Fruit fly (Drosophila melanogaster) whole organism, embryonic: Measurements from ENCODE around the gene Bem46.

Experiments
- Atf3 ChIP-seq: fragments of 200-800 bp; sonication (Bioruptor generic); optimal IDR thresholded peaks from 3 replicates; lab custom pipeline; 2016; ENCODE audit warnings: missing biosample characterization, missing genetic modification characterization
- Blimp-1 ChIP-seq: fragments of 200-800 bp; sonication (Bioruptor generic); optimal IDR thresholded peaks from 3 replicates; lab custom pipeline; 2018; ENCODE audit warnings: missing biosample characterization, missing genetic modification characterization, mild to moderate bottlenecking, moderate library complexity, missing genetic modification reagents
- CG10274 ChIP-seq: fragments of 200-800 bp; sonication (Bioruptor generic); optimal IDR thresholded peaks from 3 replicates; lab custom pipeline; 2017; ENCODE audit warnings: missing biosample characterization, mild to moderate bottlenecking, missing genetic modification characterization
- CG10462 ChIP-seq: fragments of 200-800 bp; sonication (Bioruptor generic); optimal IDR thresholded peaks from 2 replicates; lab custom pipeline; 2016; ENCODE audit warnings: missing biosample characterization, missing genetic modification characterization
- CG11085 ChIP-seq: fragments of 200-800 bp; sonication (Bioruptor generic); IDR thresholded peaks from 2 replicates; pipeline ENCODE4 v1.3.6; 2022; ENCODE audit warnings: missing biosample characterization, missing genetic modification characterization
- CG12236 ChIP-seq: fragments of 200-800 bp; sonication (Bioruptor generic); optimal IDR thresholded peaks from 2 replicates; lab custom pipeline; 2016; ENCODE audit warnings: missing biosample characterization, missing genetic modification characterization
- CG13424 ChIP-seq: fragments of 200-800 bp; sonication (Bioruptor generic); optimal IDR thresholded peaks from 2 replicates; lab custom pipeline; 2019; ENCODE audit warnings: missing biosample characterization, mild to moderate bottlenecking, missing genetic modification characterization, moderate library complexity
- CG15073 ChIP-seq: fragments of 200-800 bp; sonication (Bioruptor generic); optimal IDR thresholded peaks from 2 replicates; lab custom pipeline; 2016; ENCODE audit warnings: missing biosample characterization, missing genetic modification characterization
- CG17612 ChIP-seq: fragments of 200-800 bp; sonication (Bioruptor generic); IDR thresholded peaks from 2 replicates; pipeline ENCODE4 v1.3.6; 2022; ENCODE audit warnings: missing biosample characterization, missing genetic modification characterization
- CG18262 ChIP-seq: fragments of 200-800 bp; optimal IDR thresholded peaks from 3 replicates; lab custom pipeline; 2019; ENCODE audit warnings: missing biosample characterization, mild to moderate bottlenecking, missing genetic modification characterization, moderate library complexity
- CG2129 ChIP-seq: fragments of 200-800 bp; sonication (Bioruptor generic); IDR thresholded peaks from 2 replicates; pipeline ENCODE4 v1.3.6; 2022; ENCODE audit warnings: missing biosample characterization, missing genetic modification characterization; ENCODE audit not compliant: partially characterized antibody
- CG3163 ChIP-seq: fragments of 200-800 bp; sonication (Bioruptor generic); optimal IDR thresholded peaks from 3 replicates; lab custom pipeline; 2016; ENCODE audit warnings: missing biosample characterization, missing genetic modification characterization
- CG4854 ChIP-seq: fragments of 200-800 bp; sonication (Bioruptor generic); optimal IDR thresholded peaks from 2 replicates; lab custom pipeline; 2016; ENCODE audit warnings: missing biosample characterization, missing genetic modification characterization, inconsistent platforms
- CG5180 ChIP-seq: fragments of 200-800 bp; sonication (Bioruptor generic); optimal IDR thresholded peaks from 3 replicates; lab custom pipeline; 2017; ENCODE audit warnings: missing biosample characterization, missing genetic modification characterization, mild to moderate bottlenecking, moderate library complexity, missing genetic modification reagents
- CG6791 ChIP-seq: fragments of 200-800 bp; sonication (Bioruptor generic); IDR thresholded peaks from 3 replicates; pipeline ENCODE4 v1.3.6; 2022; ENCODE audit warnings: missing biosample characterization, missing genetic modification characterization; ENCODE audit not compliant: partially characterized antibody
- CG7963 ChIP-seq: fragments of 200-800 bp; sonication (Bioruptor generic); IDR thresholded peaks from 3 replicates; pipeline ENCODE4 v1.3.6; 2022; ENCODE audit warnings: missing biosample characterization, missing genetic modification characterization; ENCODE audit not compliant: partially characterized antibody
- CG8281 ChIP-seq: fragments of 200-800 bp; sonication (Bioruptor generic); optimal IDR thresholded peaks from 2 replicates; lab custom pipeline; 2018; ENCODE audit warnings: missing biosample characterization, mild to moderate bottlenecking, missing genetic modification characterization, moderate library complexity
- CG9609 ChIP-seq: fragments of 200-800 bp; sonication (Bioruptor generic); optimal IDR thresholded peaks from 3 replicates; lab custom pipeline; 2016; ENCODE audit warnings: missing biosample characterization, missing genetic modification characterization
- CG9727 ChIP-seq: fragments of 200-800 bp; sonication (Bioruptor generic); optimal IDR thresholded peaks from 3 replicates; lab custom pipeline; 2017; ENCODE audit warnings: missing biosample characterization, mild to moderate bottlenecking, missing genetic modification characterization
- D ChIP-seq, 2 experiments: fragments of 200-800 bp in 1 of 2; fragments of >200 bp in 1 of 2; sonication (Bioruptor generic) in 1 of 2; optimal IDR thresholded peaks; 2 replicates in 1 of 2; 3 replicates in 1 of 2; lab custom pipeline; 2017; ENCODE audit warnings: mild to moderate bottlenecking in 1 of 2, missing biosample characterization in 1 of 2, missing genetic modification characterization in 1 of 2, missing genetic modification reagents in 1 of 2
- Dfd ChIP-seq, 2 experiments: fragments of >200 bp; optimal IDR thresholded peaks; 2 replicates each; lab custom pipeline; 2017; ENCODE audit warnings: missing biosample characterization in 2 of 2, missing genetic modification characterization in 2 of 2
- Doc3 ChIP-seq: fragments of 200-800 bp; sonication (Bioruptor generic); IDR thresholded peaks from 3 replicates; pipeline ENCODE4 v1.3.6; 2022; ENCODE audit warnings: missing biosample characterization, missing genetic modification characterization; ENCODE audit not compliant: partially characterized antibody
- Dp ChIP-seq: fragments of 200-800 bp; sonication (Bioruptor generic); optimal IDR thresholded peaks from 2 replicates; lab custom pipeline; 2018; ENCODE audit warnings: missing biosample characterization, mild to moderate bottlenecking, missing genetic modification characterization, moderate library complexity
- H2.0 ChIP-seq: fragments of 200-800 bp; sonication (Bioruptor generic); IDR thresholded peaks from 2 replicates; pipeline ENCODE4 v1.3.6; 2022; ENCODE audit warnings: missing biosample characterization, missing genetic modification characterization
- HLHmδ ChIP-seq: fragments of 200-800 bp; sonication (Bioruptor generic); optimal IDR thresholded peaks from 2 replicates; lab custom pipeline; 2018; ENCODE audit warnings: missing biosample characterization, mild to moderate bottlenecking, missing genetic modification characterization, moderate library complexity
- HmgD ChIP-seq: fragments of 200-800 bp; sonication (Bioruptor generic); optimal IDR thresholded peaks from 3 replicates; lab custom pipeline; 2016; ENCODE audit warnings: missing biosample characterization, missing genetic modification characterization
- HmgZ ChIP-seq: fragments of 200-800 bp; sonication (Bioruptor generic); optimal IDR thresholded peaks from 2 replicates; lab custom pipeline; 2018; ENCODE audit warnings: missing biosample characterization, mild to moderate bottlenecking, missing genetic modification characterization
- Hsf ChIP-seq: fragments of 200-800 bp; sonication (Bioruptor generic); optimal IDR thresholded peaks from 3 replicates; lab custom pipeline; 2016; ENCODE audit warnings: missing biosample characterization, missing genetic modification characterization
- Lim3 ChIP-seq: fragments of 200-800 bp; sonication (Bioruptor generic); IDR thresholded peaks from 2 replicates; pipeline ENCODE4 v1.3.6; 2022; ENCODE audit warnings: missing biosample characterization, missing genetic modification characterization
- Lpt ChIP-seq: fragments of >200 bp; optimal IDR thresholded peaks from 2 replicates; lab custom pipeline; 2018; ENCODE audit warnings: missing biosample characterization, missing genetic modification characterization
- MTF-1 ChIP-seq: fragments of 200-800 bp; sonication (Bioruptor generic); optimal IDR thresholded peaks from 2 replicates; lab custom pipeline; 2018; ENCODE audit warnings: missing biosample characterization, mild to moderate bottlenecking, missing genetic modification characterization, borderline replicate concordance
- Six4 ChIP-seq: fragments of 200-800 bp; sonication (Bioruptor generic); optimal IDR thresholded peaks from 2 replicates; lab custom pipeline; 2016; ENCODE audit warnings: missing biosample characterization, missing genetic modification characterization
- Sox100B ChIP-seq: fragments of 200-800 bp; sonication (Bioruptor generic); optimal IDR thresholded peaks from 3 replicates; lab custom pipeline; 2018; ENCODE audit warnings: missing biosample characterization, mild to moderate bottlenecking, missing genetic modification characterization
- ac ChIP-seq: fragments of 200-800 bp; sonication (Bioruptor generic); optimal IDR thresholded peaks from 3 replicates; lab custom pipeline; 2017; ENCODE audit warnings: missing biosample characterization, mild to moderate bottlenecking, missing genetic modification characterization
- ara ChIP-seq: fragments of 200-800 bp; sonication (Bioruptor generic); IDR thresholded peaks from 2 replicates; pipeline ENCODE4 v1.3.6; 2022; ENCODE audit warnings: missing biosample characterization, missing genetic modification characterization
- crol ChIP-seq: fragments of 200-800 bp; sonication (Bioruptor generic); IDR thresholded peaks from 2 replicates; pipeline ENCODE4 v1.3.6; 2022; ENCODE audit warnings: missing biosample characterization, missing genetic modification characterization
- dati ChIP-seq: fragments of 200-800 bp; sonication (Bioruptor generic); IDR thresholded peaks from 2 replicates; pipeline ENCODE4 v1.3.6; 2022; ENCODE audit warnings: missing biosample characterization, missing genetic modification characterization
- ewg ChIP-seq: fragments of 200-800 bp; sonication (Bioruptor generic); optimal IDR thresholded peaks from 3 replicates; lab custom pipeline; 2017; ENCODE audit warnings: mild to moderate bottlenecking, missing biosample characterization, missing genetic modification reagents, missing genetic modification characterization
- fd102C ChIP-seq: fragments of 200-800 bp; sonication (Bioruptor generic); optimal IDR thresholded peaks from 2 replicates; lab custom pipeline; 2018; ENCODE audit warnings: missing biosample characterization, mild to moderate bottlenecking, missing genetic modification characterization, moderate library complexity
- gcm ChIP-seq: fragments of 200-800 bp; sonication (Bioruptor generic); optimal IDR thresholded peaks from 2 replicates; lab custom pipeline; 2019; ENCODE audit warnings: missing biosample characterization, mild to moderate bottlenecking, missing genetic modification characterization, moderate library complexity
- gt ChIP-seq: fragments of 200-800 bp; sonication (Bioruptor generic); IDR thresholded peaks from 2 replicates; pipeline ENCODE4 v1.3.6; 2022; ENCODE audit warnings: missing biosample characterization, missing genetic modification characterization
- kay ChIP-seq: fragments of 200-800 bp; sonication (Bioruptor generic); optimal IDR thresholded peaks from 2 replicates; lab custom pipeline; 2016; ENCODE audit warnings: missing biosample characterization, missing genetic modification characterization
- kni ChIP-seq: fragments of 200-800 bp; sonication (Bioruptor generic); optimal IDR thresholded peaks from 3 replicates; lab custom pipeline; 2017; ENCODE audit warnings: mild to moderate bottlenecking, missing biosample characterization, missing genetic modification reagents, missing genetic modification characterization
- luna ChIP-seq: fragments of 200-800 bp; sonication (Bioruptor generic); optimal IDR thresholded peaks from 2 replicates; lab custom pipeline; 2016; ENCODE audit warnings: missing biosample characterization, missing genetic modification characterization
- rib ChIP-seq: fragments of 200-800 bp; sonication (Bioruptor generic); IDR thresholded peaks from 2 replicates; pipeline ENCODE4 v1.3.6; 2022; ENCODE audit warnings: missing biosample characterization, missing genetic modification characterization
- salm ChIP-seq: fragments of 200-800 bp; sonication (Bioruptor generic); optimal IDR thresholded peaks from 2 replicates; lab custom pipeline; 2018; ENCODE audit warnings: missing biosample characterization, mild to moderate bottlenecking, missing genetic modification characterization
- stc ChIP-seq: fragments of 200-800 bp; sonication (Bioruptor generic); IDR thresholded peaks from 2 replicates; pipeline ENCODE4 v1.3.6; 2022; ENCODE audit warnings: missing biosample characterization, missing genetic modification characterization
- tup ChIP-seq: fragments of 200-800 bp; sonication (Bioruptor generic); optimal IDR thresholded peaks from 2 replicates; lab custom pipeline; 2016; ENCODE audit warnings: missing biosample characterization, mild to moderate bottlenecking, missing genetic modification characterization, moderate library complexity
- vvl ChIP-seq: fragments of 200-800 bp; sonication (Bioruptor generic); IDR thresholded peaks from 2 replicates; pipeline ENCODE4 v1.3.6; 2022; ENCODE audit warnings: missing biosample characterization, missing genetic modification characterization
- z ChIP-seq: fragments of 200-800 bp; sonication (Bioruptor generic); IDR thresholded peaks from 3 replicates; pipeline ENCODE4 v1.3.6; 2022; ENCODE audit warnings: missing biosample characterization, missing genetic modification characterization
- zen ChIP-seq: fragments of 200-800 bp; sonication (Bioruptor generic); optimal IDR thresholded peaks from 3 replicates; lab custom pipeline; 2018; ENCODE audit warnings: missing biosample characterization, mild to moderate bottlenecking, missing genetic modification characterization, moderate library complexity

The Bem46 gene

dm6 chr2L:3003399-3003798 is 15.5 kb downstream of the Bem46 start (continued):
- TF ChIP-seq D (optimal IDR thresholded peaks at IDR 0.05; lab: Kevin White, UChicago) (no peak), D (GFP tag; optimal IDR thresholded peaks at IDR 0.05; lab: Kevin White, UChicago) (peak; percentile 57), Blimp-1 (GFP tag; lab: Kevin White, UChicago) (peak; percentile 77), Dp (GFP tag; lab: Kevin White, UChicago) (no peak), CG5180 (GFP tag; lab: Kevin White, UChicago) (peak; percentile 47), CG13424 (tag; lab: Kevin White, UChicago) (peak; percentile 64), tup (GFP tag; lab: Kevin White, UChicago) (no peak), CG10462 (GFP tag; lab: Kevin White, UChicago) (no peak), CG18262 (tag; lab: Kevin White, UChicago) (peak; percentile 63), salm (peak; percentile 11), H2.0 (0 out of 2 replicates have a peak, but pooled peaks have one; percentile 25), CG9727 (GFP tag; lab: Kevin White, UChicago) (no peak), CG9609 (GFP tag; lab: Kevin White, UChicago) (no peak), HmgD (no peak), Sox100B (GFP tag; lab: Kevin White, UChicago) (peak; percentile 75), z (GFP tag; lab: Robert Waterston, UW) (no peak), HLHmδ (GFP tag; lab: Kevin White, UChicago) (no peak), Atf3 (GFP tag; lab: Kevin White, UChicago) (no peak), ac (GFP tag; lab: Kevin White, UChicago) (no peak), ara (peak; percentile 46; the same call in 1 of the 2 replicates), zen (tag; lab: Kevin White, UChicago) (no peak), crol (GFP tag; lab: Robert Waterston, UW) (no peak), Six4 (GFP tag; lab: Kevin White, UChicago) (peak; percentile 45), gt (GFP tag; lab: Robert Waterston, UW) (no peak), luna (GFP tag; lab: Kevin White, UChicago) (no peak), Lim3 (GFP tag; lab: Robert Waterston, UW) (no peak), stc (GFP tag; lab: Robert Waterston, UW) (peak; percentile 67), gcm (GFP tag; lab: Kevin White, UChicago) (peak; percentile 50), CG11085 (GFP tag; lab: Robert Waterston, UW) (no peak), CG8281 (peak; percentile 15), dati (GFP tag; lab: Robert Waterston, UW) (no peak), ewg (peak; percentile 49), CG12236 (GFP tag; lab: Kevin White, UChicago) (no peak), Lpt (GFP tag; lab: Kevin White, UChicago) (no peak), CG17612 (GFP tag; lab: Robert Waterston, UW) (no peak), CG10274 (no peak), HmgZ (no peak), kay (GFP tag; lab: Kevin White, UChicago) (no peak), Dfd (GFP tag; optimal IDR thresholded peaks at IDR 0.05; lab: Kevin White, UChicago) (no peak), Hsf (GFP tag; lab: Kevin White, UChicago) (no peak), vvl (GFP tag; lab: Robert Waterston, UW) (peak; percentile 69), CG15073 (GFP tag; lab: Kevin White, UChicago) (no peak), CG6791 (GFP tag; lab: Robert Waterston, UW) (no peak), CG2129 (GFP tag; lab: Robert Waterston, UW) (no peak), CG3163 (GFP tag; lab: Kevin White, UChicago) (no peak), rib (GFP tag; lab: Robert Waterston, UW) (no peak), CG7963 (no peak), Doc3 (GFP tag; lab: Robert Waterston, UW) (no peak), fd102C (GFP tag; lab: Kevin White, UChicago) (no peak), CG4854 (GFP tag; lab: Kevin White, UChicago) (no peak), kni (GFP tag; lab: Kevin White, UChicago) (no peak), MTF-1 (GFP tag; lab: Kevin White, UChicago) (no peak)
